Fruit fly (Drosophila melanogaster) whole organism, prepupa: ENCODE results near the gene Npc2f.

Source experiments
- CG3919 ChIP-seq: fragments of 200-800 bp; sonication (Bioruptor generic); optimal IDR thresholded peaks from 3 replicates; lab custom pipeline; 2016; ENCODE audit warnings: missing biosample characterization, missing genetic modification characterization
- Hr38 ChIP-seq: sonication (Bioruptor generic); optimal IDR thresholded peaks from 2 replicates; lab custom pipeline; 2016; ENCODE audit warnings: missing biosample characterization, missing genetic modification characterization
- eg ChIP-seq: fragments of 200-800 bp; sonication (Bioruptor generic); IDR thresholded peaks from 3 replicates; pipeline ENCODE4 v1.3.6; 2022; ENCODE audit warnings: missing biosample characterization, missing genetic modification characterization
- topi ChIP-seq: fragments of 200-800 bp; sonication (Bioruptor generic); optimal IDR thresholded peaks from 3 replicates; lab custom pipeline; 2016; ENCODE audit warnings: missing biosample characterization, missing genetic modification characterization

DNA sequence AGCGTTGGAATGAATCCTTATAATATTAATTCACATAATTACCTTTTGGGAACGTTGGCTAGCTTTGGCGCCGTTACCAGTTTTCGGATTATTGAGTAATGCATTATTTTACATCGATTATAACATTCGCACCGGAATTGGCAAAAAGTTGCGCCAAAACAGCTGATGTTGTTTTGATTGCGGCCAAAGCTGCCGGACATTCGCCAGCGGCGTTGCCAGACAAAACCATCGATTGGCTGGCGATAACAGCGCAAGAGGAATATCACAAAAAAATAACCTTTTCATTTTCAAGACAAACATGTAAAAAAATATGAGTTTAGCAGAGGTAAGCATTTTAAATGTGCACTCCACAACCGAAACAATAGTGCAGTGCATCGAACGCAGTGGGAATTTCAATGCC lies 7.6 kb upstream of the Npc2f start, which contains the start of the genes GatB and Tsc1:
- no peak for TF ChIP-seq CG3919
- no peak for TF ChIP-seq topi (GFP tag; lab: Kevin White, UChicago)
- TF ChIP-seq eg (GFP tag; lab: Robert Waterston, UW) = no peak
- no peak for TF ChIP-seq Hr38
